Fruit fly (Drosophila melanogaster): Measurements from ENCODE around the gene CG11594.

Gene CG11594

dm6 chr3L:3977622-3978355 lies 48.0 kb downstream of the CG11594 start:
- peak; percentile 2 for TF ChIP-seq twi (tag; optimal IDR thresholded peaks at IDR 0.05)
- TF ChIP-seq CG11093 (GFP tag; IDR thresholded peaks at IDR 0.05): no peak
- TF ChIP-seq Mrtf (GFP tag; IDR thresholded peaks at IDR 0.05): no peak
- no peak for TF ChIP-seq CG30403 (GFP tag; optimal IDR thresholded peaks at IDR 0.05)
- TF ChIP-seq CG12659 (GFP tag; optimal IDR thresholded peaks at IDR 0.05): no peak
- TF ChIP-seq psq (GFP tag; optimal IDR thresholded peaks at IDR 0.05): no peak
- TF ChIP-seq lola (GFP tag; optimal IDR thresholded peaks at IDR 0.05): peak in 1 of 3 experiments; percentile 80
- TF ChIP-seq sob (GFP tag; IDR thresholded peaks at IDR 0.05): no peak
- TF ChIP-seq zf30C (GFP tag; optimal IDR thresholded peaks at IDR 0.05): peak; percentile 93
- peak; percentile 40 for TF ChIP-seq Blimp-1 (GFP tag; optimal IDR thresholded peaks at IDR 0.05)
- no peak for TF ChIP-seq Rfx (GFP tag; IDR thresholded peaks at IDR 0.05)
- peak; percentile 90 for TF ChIP-seq dmrt11E (tag; optimal IDR thresholded peaks at IDR 0.05)
- peak; percentile 2 for TF ChIP-seq Nf-YB (GFP tag; optimal IDR thresholded peaks at IDR 0.05)
- no peak for TF ChIP-seq CG15073 (GFP tag; optimal IDR thresholded peaks at IDR 0.05)
- peak; percentile 53; the same call in 1 of the 2 replicates for TF ChIP-seq ara (GFP tag; IDR thresholded peaks at IDR 0.05)
- TF ChIP-seq Trl (optimal IDR thresholded peaks at IDR 0.05): no peak
- no peak for TF ChIP-seq Trl (GFP tag; optimal IDR thresholded peaks at IDR 0.05)
- TF ChIP-seq Dek (tag; optimal IDR thresholded peaks at IDR 0.05): no peak
- no peak for TF ChIP-seq odd (GFP tag; optimal IDR thresholded peaks at IDR 0.05)
- TF ChIP-seq tna (GFP tag; IDR thresholded peaks at IDR 0.05; ENCODE audit: partially characterized antibody): no peak
- no peak for TF ChIP-seq Bgb (GFP tag; IDR thresholded peaks at IDR 0.05; ENCODE audit: partially characterized antibody)
- TF ChIP-seq Xrp1 (GFP tag; IDR thresholded peaks at IDR 0.05): peak; percentile 64
- TF ChIP-seq CG7839 (tag; optimal IDR thresholded peaks at IDR 0.05): peak; percentile 40
- no peak for TF ChIP-seq hb (GFP tag; IDR thresholded peaks at IDR 0.05; ENCODE audit: partially characterized antibody)
- no peak for TF ChIP-seq Aef1 (GFP tag; IDR thresholded peaks at IDR 0.05)
- TF ChIP-seq her (GFP tag; optimal IDR thresholded peaks at IDR 0.05): no peak
- no peak for TF ChIP-seq CG8290 (GFP tag; optimal IDR thresholded peaks at IDR 0.05)
- TF ChIP-seq CG8290 (tag; optimal IDR thresholded peaks at IDR 0.05): no peak
- TF ChIP-seq crol (GFP tag; IDR thresholded peaks at IDR 0.05): peak; percentile 71
- TF ChIP-seq vvl (GFP tag; IDR thresholded peaks at IDR 0.05): no peak; the same call in 1 of the 2 replicates
- no peak for TF ChIP-seq B-H2 (GFP tag; optimal IDR thresholded peaks at IDR 0.05)
- TF ChIP-seq CG14667 (GFP tag; IDR thresholded peaks at IDR 0.05): no peak
- no peak for TF ChIP-seq CG42726 (GFP tag; IDR thresholded peaks at IDR 0.05; ENCODE audit: partially characterized antibody)
- TF ChIP-seq row (GFP tag; IDR thresholded peaks at IDR 0.05): peak; percentile 54
- TF ChIP-seq ci (GFP tag; IDR thresholded peaks at IDR 0.05): no peak
- TF ChIP-seq Dip3 (GFP tag; optimal IDR thresholded peaks at IDR 0.05): no peak
- TF ChIP-seq Ssrp (tag; optimal IDR thresholded peaks at IDR 0.05): peak; percentile 39
- no peak for TF ChIP-seq Fer2 (tag; optimal IDR thresholded peaks at IDR 0.05)
- no peak for TF ChIP-seq CG12155 (GFP tag; optimal IDR thresholded peaks at IDR 0.05)
- no peak for TF ChIP-seq hkb (optimal IDR thresholded peaks at IDR 0.05)
- no peak for TF ChIP-seq hkb (GFP tag; IDR thresholded peaks at IDR 0.05)
- TF ChIP-seq Kr (GFP tag; optimal IDR thresholded peaks at IDR 0.05): no peak
- TF ChIP-seq hbn (GFP tag; IDR thresholded peaks at IDR 0.05; ENCODE audit: partially characterized antibody): no peak
- TF ChIP-seq CG14050 (GFP tag; IDR thresholded peaks at IDR 0.05): no peak
- no peak for TF ChIP-seq CG6254 (GFP tag; optimal IDR thresholded peaks at IDR 0.05)
- no peak for TF ChIP-seq schlank (tag; optimal IDR thresholded peaks at IDR 0.05)
- TF ChIP-seq fd64A (GFP tag; optimal IDR thresholded peaks at IDR 0.05): no peak
- TF ChIP-seq CG2875 (GFP tag; optimal IDR thresholded peaks at IDR 0.05): no peak
- TF ChIP-seq CG15479 (GFP tag; optimal IDR thresholded peaks at IDR 0.05): peak; percentile 23
- no peak for TF ChIP-seq pfk (GFP tag; optimal IDR thresholded peaks at IDR 0.05)

Data from whole organism, embryonic.